Fruit fly (Drosophila melanogaster): ENCODE data around the gene CG7333.

- TF ChIP-seq Mnt (GFP tag; optimal IDR thresholded peaks at IDR 0.05) (no peak), CG7101 (tag; optimal IDR thresholded peaks at IDR 0.05) (no peak), CG7045 (GFP tag; optimal IDR thresholded peaks at IDR 0.05) (no peak), pad (GFP tag; optimal IDR thresholded peaks at IDR 0.05) (no peak), tj (GFP tag; optimal IDR thresholded peaks at IDR 0.05) (no peak), Crg-1 (GFP tag; optimal IDR thresholded peaks at IDR 0.05) (no peak)
Measured at dm6 chr3R:19581829-19582228, 18.6 kb upstream of the CG7333 start.
